Worm (Caenorhabditis elegans) whole organism, young adult: ENCODE measurements around the gene anp-1.

Experiments used
- B0336.3 ChIP-seq: fragments of 200-800 bp; sonication (Bioruptor generic); IDR thresholded peaks from 2 replicates; pipeline ENCODE4 v1.3.6; 2022; ENCODE audit warnings: missing genetic modification characterization, missing compliant biosample characterization
- F10E7.11 ChIP-seq: sonication (generic microtip); optimal IDR thresholded peaks from 2 replicates; lab custom pipeline; 2017; ENCODE audit warnings: mild to moderate bottlenecking, missing genetic modification characterization, moderate library complexity, missing compliant biosample characterization
- F49E8.2 ChIP-seq: sonication (generic microtip); optimal IDR thresholded peaks from 3 replicates; lab custom pipeline; 2017; ENCODE audit warnings: missing genetic modification characterization, mild to moderate bottlenecking, missing compliant biosample characterization, antibody characterized with exemption, moderate library complexity; ENCODE audit not compliant: insufficient read depth
- F55B11.4 ChIP-seq: sonication (generic microtip); optimal IDR thresholded peaks from 2 replicates; lab custom pipeline; 2016; ENCODE audit warnings: missing compliant biosample characterization, missing genetic modification characterization, borderline replicate concordance; ENCODE audit not compliant: insufficient read depth
- K11D2.4 ChIP-seq: fragments of 200-800 bp; sonication (Bioruptor generic); IDR thresholded peaks from 2 replicates; pipeline ENCODE4 v1.3.6; 2022; ENCODE audit warnings: missing genetic modification reagents, missing genetic modification characterization, missing compliant biosample characterization
- T26A5.8 ChIP-seq: sonication (generic microtip); optimal IDR thresholded peaks from 2 replicates; lab custom pipeline; 2016; ENCODE audit warnings: missing genetic modification characterization, missing compliant biosample characterization
- Y53F4B.3 ChIP-seq: fragments of 200-800 bp; sonication (Bioruptor generic); IDR thresholded peaks from 2 replicates; pipeline ENCODE4 v1.3.6; 2022; ENCODE audit warnings: missing genetic modification reagents, missing genetic modification characterization, missing compliant biosample characterization
- Y67H2A.10 ChIP-seq: fragments of 200-800 bp; sonication (Bioruptor generic); conservative IDR thresholded peaks from 2 replicates; pipeline ENCODE4 v1.3.6; 2022; ENCODE audit warnings: missing genetic modification reagents, missing genetic modification characterization, missing compliant biosample characterization
- ama-1 ChIP-seq, 3 experiments: fragments of 150-350 bp in 1 of 3; sonication (generic microtip) in 2 of 3; optimal IDR thresholded peaks; 2 replicates each; lab custom pipeline; 2014 to 2018; ENCODE audit warnings: missing biosample characterization in 2 of 3, missing genetic modification characterization in 2 of 3, missing genetic modification reagents in 2 of 3
- aptf-2 ChIP-seq: fragments of 200-800 bp; sonication (Bioruptor generic); conservative IDR thresholded peaks from 2 replicates; pipeline ENCODE4 v1.3.6; 2022; ENCODE audit warnings: missing genetic modification reagents, missing genetic modification characterization, missing compliant biosample characterization
- attf-6 ChIP-seq: fragments of 200-800 bp; sonication (Bioruptor generic); IDR thresholded peaks from 2 replicates; pipeline ENCODE4 v1.3.6; 2022; ENCODE audit warnings: missing genetic modification reagents, missing genetic modification characterization, missing compliant biosample characterization
- bed-1 ChIP-seq: fragments of 200-800 bp; sonication (Bioruptor generic); IDR thresholded peaks from 2 replicates; pipeline ENCODE4 v1.3.6; 2022; ENCODE audit warnings: missing genetic modification reagents, missing genetic modification characterization, missing compliant biosample characterization
- cebp-1 ChIP-seq, 2 experiments: fragments of 200-800 bp in 1 of 2; sonication (Bioruptor generic) in 1 of 2; sonication (generic microtip) in 1 of 2; IDR thresholded peaks in 1 of 2; optimal IDR thresholded peaks in 1 of 2; 2 replicates each; pipeline versions ENCODE4 v1.3.6 to Lab custom; 2017 to 2022; ENCODE audit warnings: missing compliant biosample characterization in 2 of 2, missing genetic modification characterization in 2 of 2, mild to moderate bottlenecking in 1 of 2, missing genetic modification reagents in 1 of 2, moderate library complexity in 1 of 2
- ceh-40 ChIP-seq: fragments of 200-800 bp; sonication (Bioruptor generic); IDR thresholded peaks from 2 replicates; pipeline ENCODE4 v1.3.6; 2022; ENCODE audit warnings: missing genetic modification characterization, missing compliant biosample characterization
- ceh-58 ChIP-seq: fragments of 200-800 bp; sonication (Bioruptor generic); IDR thresholded peaks from 2 replicates; pipeline ENCODE4 v1.3.6; 2022; ENCODE audit warnings: missing genetic modification characterization, missing compliant biosample characterization
- ceh-91 ChIP-seq: fragments of 200-800 bp; sonication (Bioruptor generic); IDR thresholded peaks from 2 replicates; pipeline ENCODE4 v1.3.6; 2022; ENCODE audit warnings: missing genetic modification reagents, missing genetic modification characterization, missing compliant biosample characterization
- fkh-3 ChIP-seq: sonication (generic microtip); optimal IDR thresholded peaks from 2 replicates; lab custom pipeline; 2016; ENCODE audit warnings: mild to moderate bottlenecking, missing genetic modification characterization, missing compliant biosample characterization
- hsf-1 ChIP-seq: fragments of 200-800 bp; sonication (Bioruptor generic); IDR thresholded peaks from 2 replicates; pipeline ENCODE4 v1.3.6; 2022; ENCODE audit warnings: missing genetic modification reagents, missing genetic modification characterization, missing compliant biosample characterization
- let-526 ChIP-seq: fragments of 200-800 bp; sonication (Bioruptor generic); IDR thresholded peaks from 2 replicates; pipeline ENCODE4 v1.3.6; 2022; ENCODE audit warnings: missing genetic modification reagents, missing genetic modification characterization, missing compliant biosample characterization
- lir-1 ChIP-seq: fragments of 200-800 bp; sonication (Bioruptor generic); conservative IDR thresholded peaks from 2 replicates; pipeline ENCODE4 v1.3.6; 2022; ENCODE audit warnings: missing genetic modification reagents, missing genetic modification characterization, missing compliant biosample characterization
- lsl-1 ChIP-seq: fragments of 200-800 bp; sonication (Bioruptor generic); optimal IDR thresholded peaks from 2 replicates; lab custom pipeline; 2018; ENCODE audit warnings: mild to moderate bottlenecking, missing genetic modification characterization, moderate library complexity, missing compliant biosample characterization
- madf-8 ChIP-seq: fragments of 200-800 bp; sonication (Bioruptor generic); conservative IDR thresholded peaks from 2 replicates; pipeline ENCODE4 v1.3.6; 2022; ENCODE audit warnings: missing genetic modification reagents, missing genetic modification characterization, missing compliant biosample characterization
- mes-4 ChIP-seq: sonication (generic microtip); optimal IDR thresholded peaks from 2 replicates; lab custom pipeline; 2016; ENCODE audit warnings: missing genotype, missing genetic modification characterization, missing compliant biosample characterization
- nfya-2 ChIP-seq: fragments of 200-800 bp; sonication (Bioruptor generic); IDR thresholded peaks from 2 replicates; pipeline ENCODE4 v1.3.6; 2022; ENCODE audit warnings: missing genetic modification reagents, missing genetic modification characterization, missing compliant biosample characterization
- nfyb-1 ChIP-seq: fragments of 200-800 bp; sonication (Bioruptor generic); IDR thresholded peaks from 2 replicates; pipeline ENCODE4 v1.3.6; 2022; ENCODE audit warnings: missing genetic modification reagents, missing genetic modification characterization, missing compliant biosample characterization
- sdz-38 ChIP-seq: sonication (generic microtip); optimal IDR thresholded peaks from 2 replicates; lab custom pipeline; 2016; ENCODE audit warnings: missing genotype, missing genetic modification characterization, missing compliant biosample characterization
- sea-2 ChIP-seq: fragments of 200-800 bp; sonication (Bioruptor generic); IDR thresholded peaks from 2 replicates; pipeline ENCODE4 v1.3.6; 2022; ENCODE audit warnings: missing genetic modification characterization, missing compliant biosample characterization
- snpc-3.4 ChIP-seq: sonication (generic microtip); optimal IDR thresholded peaks from 2 replicates; lab custom pipeline; 2017; ENCODE audit warnings: missing genetic modification characterization, mild to moderate bottlenecking, missing compliant biosample characterization, antibody characterized with exemption, moderate library complexity, missing genotype, missing genetic modification reagents
- somi-1 ChIP-seq: fragments of 200-800 bp; sonication (Bioruptor generic); optimal IDR thresholded peaks from 2 replicates; lab custom pipeline; 2018; ENCODE audit warnings: mild to moderate bottlenecking, missing genetic modification characterization, missing compliant biosample characterization
- sptf-2 ChIP-seq: fragments of 200-800 bp; sonication (Bioruptor generic); optimal IDR thresholded peaks from 2 replicates; lab custom pipeline; 2018; ENCODE audit warnings: mild to moderate bottlenecking, missing genetic modification characterization, missing compliant biosample characterization
- tbp1 ChIP-seq: fragments of 200-800 bp; sonication (Bioruptor generic); optimal IDR thresholded peaks from 2 replicates; lab custom pipeline; 2018; ENCODE audit warnings: mild to moderate bottlenecking, missing genetic modification characterization, missing compliant biosample characterization
- tbx-9 ChIP-seq: sonication (generic microtip); optimal IDR thresholded peaks from 2 replicates; lab custom pipeline; 2016; ENCODE audit warnings: borderline replicate concordance, missing genetic modification characterization, inconsistent platforms, missing compliant biosample characterization
- unc-62 ChIP-seq: fragments of 150-350 bp; optimal IDR thresholded peaks from 2 replicates; lab custom pipeline; 2014; ENCODE audit warnings: missing biosample characterization, missing genetic modification reagents, missing genetic modification characterization
- zfh-2 ChIP-seq: fragments of 200-800 bp; sonication (Bioruptor generic); conservative IDR thresholded peaks from 2 replicates; pipeline ENCODE4 v1.3.6; 2022; ENCODE audit warnings: missing genetic modification reagents, missing genetic modification characterization, missing compliant biosample characterization
- ztf-18 ChIP-seq: sonication (generic microtip); optimal IDR thresholded peaks from 2 replicates; lab custom pipeline; 2016; ENCODE audit warnings: missing genotype, mild to moderate bottlenecking, missing genetic modification characterization, missing compliant biosample characterization
- ztf-25 ChIP-seq: fragments of 200-800 bp; sonication (Bioruptor generic); IDR thresholded peaks from 2 replicates; pipeline ENCODE4 v1.3.6; 2022; ENCODE audit warnings: missing genetic modification reagents, missing genetic modification characterization, missing compliant biosample characterization
- ztf-26 ChIP-seq: sonication (generic microtip); optimal IDR thresholded peaks from 2 replicates; lab custom pipeline; 2017; ENCODE audit warnings: missing genetic modification characterization, missing compliant biosample characterization

The anp-1 gene

DNA sequence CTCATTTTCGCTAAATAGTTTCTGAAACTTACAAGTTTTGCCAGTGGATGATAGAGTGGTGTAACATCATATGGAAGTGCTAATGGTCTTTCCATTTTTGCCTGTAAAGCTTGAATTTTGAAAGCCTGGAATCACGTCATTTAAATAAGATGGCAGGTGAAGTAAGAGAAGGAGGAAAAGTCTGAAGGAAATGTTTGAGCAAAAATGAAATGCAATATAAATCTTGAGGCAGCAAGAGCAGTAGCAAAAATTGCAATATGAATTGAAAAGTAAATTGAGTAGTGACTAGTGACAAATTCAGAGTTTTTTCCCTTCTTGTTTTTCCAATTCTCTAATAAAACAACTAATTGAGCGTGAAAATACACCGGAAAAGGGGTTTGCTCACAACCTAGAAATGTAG, 26.6 kb downstream of the anp-1 start, which contains the start of gene glb-24:
Gene glb-24, minus strand, starts transcription at position 101 of the 400 bp plus-strand sequence.
- TF ChIP-seq tbx-9 (tag; lab: Kevin White, UChicago) (no peak), ceh-58 (no peak), somi-1 (GFP tag; lab: Kevin White, UChicago) (no peak)

DNA sequence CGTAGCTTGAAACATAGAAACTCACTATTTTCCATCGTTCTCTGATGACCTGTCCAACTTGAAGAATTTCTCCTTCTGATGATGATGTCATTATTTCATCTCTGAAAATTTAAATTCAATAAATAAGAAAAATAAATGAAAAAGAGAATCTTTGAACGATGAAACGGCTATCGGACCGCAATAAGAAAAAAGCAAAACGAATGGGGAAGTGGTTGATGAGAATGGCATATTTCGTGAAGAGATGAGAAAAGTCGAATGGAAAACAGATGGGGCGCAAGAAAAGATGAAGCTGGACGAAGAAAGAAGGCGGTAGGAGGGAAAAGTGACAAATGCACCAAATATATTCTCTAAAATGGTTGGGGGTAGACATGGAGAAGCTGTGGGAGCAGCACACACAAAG, 36.5 kb downstream of the anp-1 start, which contains the start of gene ttbk-7:
Gene ttbk-7, minus strand, starts transcription at position 101 of the 400 bp plus-strand sequence.
- TF ChIP-seq ztf-26 (tag; lab: Kevin White, UChicago): no peak
- TF ChIP-seq ztf-18 (tag; lab: Kevin White, UChicago): no peak
- TF ChIP-seq ama-1 (optimal IDR thresholded peaks at IDR 0.05; lab: Kevin White, UChicago): no peak
- no peak for TF ChIP-seq ama-1 (GFP tag; optimal IDR thresholded peaks at IDR 0.05; lab: Kevin White, UChicago)
- no peak for TF ChIP-seq T26A5.8 (tag; lab: Kevin White, UChicago)
- TF ChIP-seq attf-6 (GFP tag; lab: Robert Waterston, UW): no peak
- TF ChIP-seq K11D2.4 (GFP tag; lab: Robert Waterston, UW): no peak
- TF ChIP-seq F55B11.4 (tag; lab: Kevin White, UChicago): no peak
- TF ChIP-seq ceh-91 (GFP tag; lab: Robert Waterston, UW): no peak
- TF ChIP-seq fkh-3 (tag; lab: Kevin White, UChicago): no peak
- TF ChIP-seq cebp-1 (GFP tag; IDR thresholded peaks at IDR 0.05; lab: Robert Waterston, UW): no peak
- no peak for TF ChIP-seq cebp-1 (tag; optimal IDR thresholded peaks at IDR 0.05; lab: Kevin White, UChicago)
- no peak for TF ChIP-seq F49E8.2 (tag; lab: Kevin White, UChicago)
- no peak for TF ChIP-seq zfh-2 (GFP tag; lab: Robert Waterston, UW)
- no peak for TF ChIP-seq hsf-1 (GFP tag; lab: Robert Waterston, UW)
- TF ChIP-seq sea-2 (GFP tag; lab: Robert Waterston, UW): no peak
- TF ChIP-seq B0336.3 (GFP tag; lab: Robert Waterston, UW): no peak
- no peak for TF ChIP-seq Y67H2A.10
- no peak for TF ChIP-seq ceh-40
- TF ChIP-seq mes-4 (tag; lab: Kevin White, UChicago): no peak

DNA sequence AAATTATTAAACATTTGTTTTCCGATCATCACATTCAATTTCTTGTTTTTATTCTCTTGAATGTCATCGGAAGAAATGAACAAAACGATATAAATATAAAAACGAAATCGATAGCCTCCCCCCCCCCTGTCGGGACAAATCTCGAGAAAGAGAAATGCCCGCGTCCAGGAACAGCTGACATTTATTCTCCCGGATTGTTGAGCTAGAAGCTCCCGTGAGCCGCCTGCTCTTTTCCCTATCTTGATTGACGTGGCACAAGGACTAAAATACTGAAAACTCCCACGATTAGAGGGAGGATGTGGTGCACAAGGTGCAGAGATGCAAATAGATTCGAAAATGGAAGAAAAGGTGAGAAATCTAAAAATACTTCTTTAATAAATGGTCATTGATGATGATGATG, 37.6 kb downstream of the anp-1 start:
- no peak for TF ChIP-seq Y53F4B.3 (GFP tag; lab: Robert Waterston, UW)
- TF ChIP-seq sdz-38: no peak
- TF ChIP-seq madf-8 (GFP tag; lab: Robert Waterston, UW): no peak
- TF ChIP-seq snpc-3.4 (tag; lab: Kevin White, UChicago): no peak
- TF ChIP-seq aptf-2 (GFP tag; lab: Robert Waterston, UW): no peak
- no peak for TF ChIP-seq lir-1 (GFP tag; lab: Robert Waterston, UW)
- TF ChIP-seq let-526 (GFP tag; lab: Robert Waterston, UW): no peak
- TF ChIP-seq ceh-40: no peak
- no peak for TF ChIP-seq attf-6 (GFP tag; lab: Robert Waterston, UW)
- TF ChIP-seq lsl-1 (GFP tag; lab: Kevin White, UChicago): no peak
- TF ChIP-seq bed-1 (GFP tag; lab: Robert Waterston, UW): no peak
- TF ChIP-seq tbp1 (GFP tag; lab: Kevin White, UChicago): no peak
- no peak for TF ChIP-seq nfyb-1 (GFP tag; lab: Robert Waterston, UW)
- TF ChIP-seq ztf-25 (GFP tag; lab: Robert Waterston, UW): no peak
- no peak for TF ChIP-seq unc-62 (GFP tag; lab: Kevin White, UChicago)
- TF ChIP-seq F10E7.11 (tag; lab: Kevin White, UChicago): no peak
- TF ChIP-seq nfya-2 (GFP tag; lab: Robert Waterston, UW): no peak
- no peak for TF ChIP-seq sptf-2 (GFP tag; lab: Kevin White, UChicago)
